Worm (Caenorhabditis elegans) whole organism, L3 larva: ENCODE data around the gene nnt-1.

Experiments
- R02D3.7 ChIP-seq: fragments of 150-350 bp; optimal IDR thresholded peaks from 2 replicates; lab custom pipeline; 2014; ENCODE audit warnings: missing biosample characterization, missing genetic modification characterization
- ZK546.5 ChIP-seq: sonication (generic microtip); optimal IDR thresholded peaks from 2 replicates; lab custom pipeline; 2017; ENCODE audit warnings: missing biosample characterization, missing genetic modification characterization
- aly-2 ChIP-seq: fragments of 150-350 bp; optimal IDR thresholded peaks from 2 replicates; lab custom pipeline; 2014; ENCODE audit warnings: missing biosample characterization, missing genetic modification characterization
- ama-1 ChIP-seq: fragments of 150-350 bp; optimal IDR thresholded peaks from 2 replicates; lab custom pipeline; 2018
- ceh-82 ChIP-seq: fragments of 150-350 bp; optimal IDR thresholded peaks from 2 replicates; lab custom pipeline; 2014; ENCODE audit warnings: missing biosample characterization, missing genetic modification characterization
- egl-5 ChIP-seq: fragments of 150-350 bp; optimal IDR thresholded peaks from 2 replicates; lab custom pipeline; 2017; ENCODE audit warnings: missing biosample characterization, missing genetic modification reagents, missing genetic modification characterization, inconsistent platforms
- elt-1 ChIP-seq: fragments of 150-350 bp; optimal IDR thresholded peaks from 2 replicates; lab custom pipeline; 2014; ENCODE audit warnings: missing biosample characterization, missing genetic modification characterization
- elt-2 ChIP-seq: sonication (generic microtip); optimal IDR thresholded peaks from 2 replicates; lab custom pipeline; 2016; ENCODE audit warnings: missing genetic modification reagents, mild to moderate bottlenecking, missing genetic modification characterization, missing compliant biosample characterization
- elt-3 ChIP-seq, 3 experiments: fragments of 150-350 bp in 1 of 3; sonication (generic microtip) in 2 of 3; optimal IDR thresholded peaks; 2 replicates in 2 of 3; 4 replicates in 1 of 3; lab custom pipeline; 2014 to 2017; ENCODE audit warnings: missing biosample characterization in 3 of 3, missing genetic modification characterization in 3 of 3
- eor-1 ChIP-seq, 2 experiments: fragments of 150-350 bp; optimal IDR thresholded peaks; 2 replicates each; lab custom pipeline; 2014 to 2018; ENCODE audit warnings: missing biosample characterization in 2 of 2, missing genetic modification characterization in 2 of 2
- fkh-10 ChIP-seq: sonication (generic microtip); optimal IDR thresholded peaks from 2 replicates; lab custom pipeline; 2017; ENCODE audit warnings: missing biosample characterization, missing genetic modification reagents, missing genetic modification characterization
- fkh-2 ChIP-seq: fragments of 150-350 bp; optimal IDR thresholded peaks from 2 replicates; lab custom pipeline; 2014; ENCODE audit warnings: missing biosample characterization, missing genetic modification reagents, missing genetic modification characterization
- fos-1 ChIP-seq: fragments of 150-350 bp; optimal IDR thresholded peaks from 2 replicates; lab custom pipeline; 2014; ENCODE audit warnings: missing biosample characterization, missing genetic modification characterization
- hmg-11 ChIP-seq: sonication (generic microtip); optimal IDR thresholded peaks from 2 replicates; lab custom pipeline; 2016; ENCODE audit warnings: missing genetic modification characterization, missing compliant biosample characterization
- jun-1 ChIP-seq: fragments of 150-350 bp; optimal IDR thresholded peaks from 2 replicates; lab custom pipeline; 2014; ENCODE audit warnings: missing biosample characterization, missing genetic modification reagents, missing genetic modification characterization
- lin-39 ChIP-seq: fragments of 150-350 bp; optimal IDR thresholded peaks from 2 replicates; lab custom pipeline; 2018; ENCODE audit warnings: missing biosample characterization, missing genetic modification reagents, missing genetic modification characterization
- lsy-12 ChIP-seq: sonication (generic microtip); optimal IDR thresholded peaks from 2 replicates; lab custom pipeline; 2016; ENCODE audit warnings: mild to moderate bottlenecking, missing genetic modification characterization, missing compliant biosample characterization
- mml-1 ChIP-seq: fragments of 150-350 bp; sonication (generic microtip); optimal IDR thresholded peaks from 3 replicates; lab custom pipeline; 2014; ENCODE audit warnings: missing biosample characterization, missing genetic modification characterization
- nfya-1 ChIP-seq: sonication (generic microtip); optimal IDR thresholded peaks from 2 replicates; lab custom pipeline; 2017; ENCODE audit warnings: missing genetic modification characterization, mild to moderate bottlenecking, missing compliant biosample characterization, antibody characterized with exemption, moderate library complexity; ENCODE audit not compliant: insufficient read depth
- nhr-23 ChIP-seq: fragments of 150-350 bp; optimal IDR thresholded peaks from 2 replicates; lab custom pipeline; 2014; ENCODE audit warnings: missing biosample characterization, missing genetic modification reagents, missing genetic modification characterization
- nhr-237 ChIP-seq: fragments of 150-350 bp; optimal IDR thresholded peaks from 2 replicates; lab custom pipeline; 2014; ENCODE audit warnings: missing biosample characterization, missing genetic modification characterization
- nhr-25 ChIP-seq: sonication (generic microtip); optimal IDR thresholded peaks from 2 replicates; lab custom pipeline; 2017; ENCODE audit warnings: missing biosample characterization, missing genetic modification characterization
- nhr-28 ChIP-seq: fragments of 150-350 bp; optimal IDR thresholded peaks from 2 replicates; lab custom pipeline; 2014; ENCODE audit warnings: missing biosample characterization, missing genetic modification characterization
- nhr-43 ChIP-seq: sonication (generic microtip); optimal IDR thresholded peaks from 2 replicates; lab custom pipeline; 2016; ENCODE audit warnings: mild to moderate bottlenecking, missing genetic modification characterization, missing compliant biosample characterization; ENCODE audit not compliant: poor library complexity, severe bottlenecking
- nhr-76 ChIP-seq: fragments of 150-350 bp; sonication (generic microtip); optimal IDR thresholded peaks from 5 replicates; lab custom pipeline; 2014; ENCODE audit warnings: missing biosample characterization, missing genetic modification characterization
- nhr-77 ChIP-seq: fragments of 150-350 bp; optimal IDR thresholded peaks from 2 replicates; lab custom pipeline; 2014; ENCODE audit warnings: missing biosample characterization, missing genetic modification characterization
- pha-4 ChIP-seq: fragments of 150-350 bp; optimal IDR thresholded peaks from 2 replicates; lab custom pipeline; 2014; ENCODE audit warnings: missing biosample characterization, missing genetic modification reagents, missing genetic modification characterization
- pqm-1 ChIP-seq: fragments of 150-350 bp; optimal IDR thresholded peaks from 2 replicates; lab custom pipeline; 2017; ENCODE audit warnings: missing biosample characterization, missing genetic modification characterization, inconsistent platforms
- sea-2 ChIP-seq: fragments of 150-350 bp; sonication (generic microtip); optimal IDR thresholded peaks from 4 replicates; lab custom pipeline; 2014; ENCODE audit warnings: missing biosample characterization, missing genetic modification reagents, missing genetic modification characterization
- tbx-2 ChIP-seq: sonication (generic microtip); optimal IDR thresholded peaks from 2 replicates; lab custom pipeline; 2016; ENCODE audit warnings: mild to moderate bottlenecking, missing genetic modification characterization, missing compliant biosample characterization
- unc-62 ChIP-seq: fragments of 150-350 bp; sonication (generic microtip); optimal IDR thresholded peaks from 4 replicates; lab custom pipeline; 2014; ENCODE audit warnings: missing biosample characterization, missing genetic modification reagents, missing genetic modification characterization
- zag-1 ChIP-seq: fragments of 150-350 bp; optimal IDR thresholded peaks from 2 replicates; lab custom pipeline; 2014; ENCODE audit warnings: missing biosample characterization, missing genetic modification characterization
- ztf-4 ChIP-seq: fragments of 150-350 bp; optimal IDR thresholded peaks from 2 replicates; lab custom pipeline; 2014; ENCODE audit warnings: missing biosample characterization, missing genetic modification characterization

Gene nnt-1

DNA sequence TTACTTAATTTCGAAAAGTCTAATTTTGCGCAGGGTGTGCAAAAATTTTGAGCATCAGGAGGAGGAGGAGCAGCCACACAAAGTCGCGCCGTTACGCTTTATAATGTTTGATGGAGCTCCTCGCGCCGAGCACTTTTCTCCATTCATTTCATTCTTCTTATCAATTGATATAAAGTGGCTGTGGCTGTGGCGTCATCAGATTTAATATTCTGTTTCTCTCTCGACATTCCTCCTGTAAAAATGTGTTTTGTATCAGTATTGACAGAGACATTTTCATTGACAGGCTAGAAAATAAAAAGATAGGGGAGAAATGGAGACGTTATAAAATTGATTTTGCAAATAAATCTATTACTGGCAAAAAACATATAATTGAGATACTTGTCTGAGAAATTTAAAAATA is 7.2 kb downstream of the nnt-1 start:
- TF ChIP-seq nhr-77 (tag; lab: Kevin White, UChicago) (no peak), fos-1 (tag; lab: Kevin White, UChicago) (no peak), elt-2 (peak; percentile 80), nfya-1 (tag; lab: Kevin White, UChicago) (peak; percentile 1), eor-1 (tag; optimal IDR thresholded peaks at IDR 0.05; lab: Kevin White, UChicago) (no peak), mml-1 (tag; lab: Kevin White, UChicago) (no peak), nhr-23 (no peak), pqm-1 (peak; percentile 53), pha-4 (tag; lab: Kevin White, UChicago) (peak; percentile 25), elt-1 (tag; lab: Kevin White, UChicago) (no peak)

ce11 chrX:6134423-6134822 is 12.3 kb downstream of the nnt-1 start:
- TF ChIP-seq lin-39 (tag; lab: Kevin White, UChicago) (no peak), nhr-43 (tag; lab: Kevin White, UChicago) (no peak), nhr-237 (tag; lab: Kevin White, UChicago) (no peak), ztf-4 (tag; lab: Kevin White, UChicago) (no peak), egl-5 (tag; lab: Kevin White, UChicago) (no peak), tbx-2 (tag; lab: Kevin White, UChicago) (peak; percentile 30), nfya-1 (tag; lab: Kevin White, UChicago) (peak; percentile 47), sea-2 (GFP tag; lab: Kevin White, UChicago) (no peak), R02D3.7 (tag; lab: Kevin White, UChicago) (no peak), zag-1 (tag; lab: Kevin White, UChicago) (no peak), nhr-25 (tag; lab: Kevin White, UChicago) (no peak), hmg-11 (tag; lab: Kevin White, UChicago) (peak; percentile 55), nhr-76 (tag; lab: Kevin White, UChicago) (no peak), ama-1 (lab: Kevin White, UChicago) (no peak), fkh-10 (GFP tag; lab: Kevin White, UChicago) (no peak), unc-62 (peak; percentile 43), pqm-1 (no peak), jun-1 (tag; lab: Kevin White, UChicago) (no peak), aly-2 (tag; lab: Kevin White, UChicago) (no peak), elt-3 (tag; optimal IDR thresholded peaks at IDR 0.05; lab: Kevin White, UChicago) (no peak)

DNA sequence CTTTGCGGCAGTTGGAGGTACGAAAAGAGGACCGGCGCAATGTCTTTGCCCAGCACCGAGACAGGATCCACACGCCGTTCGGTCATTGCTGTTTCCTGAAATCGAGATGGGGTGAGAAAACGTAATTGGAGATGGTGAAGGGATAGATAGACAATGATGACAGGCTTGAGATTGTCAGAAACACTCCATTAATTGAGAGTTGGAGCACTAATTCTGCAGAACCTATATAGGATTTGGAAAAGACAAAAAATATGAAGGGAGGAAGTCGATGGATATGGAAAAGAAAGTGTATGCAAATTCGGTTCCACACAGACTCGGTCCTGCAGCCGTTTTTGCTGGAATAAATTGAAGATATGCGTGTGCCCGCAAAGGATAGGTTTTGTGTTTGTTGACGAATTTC is 16.1 kb downstream of the nnt-1 start, which contains the start of gene Y72A10A.1:
TSS of gene Y72A10A.1 (minus strand) at position 101 of the 400 bp plus-strand sequence.
- TF ChIP-seq ZK546.5 (tag; lab: Kevin White, UChicago) (no peak), elt-1 (tag; lab: Kevin White, UChicago) (no peak), ztf-4 (tag; lab: Kevin White, UChicago) (no peak), ceh-82 (tag; lab: Kevin White, UChicago) (no peak), unc-62 (no peak), nhr-43 (tag; lab: Kevin White, UChicago) (no peak), nhr-28 (tag; lab: Kevin White, UChicago) (no peak), nhr-237 (tag; lab: Kevin White, UChicago) (no peak), pha-4 (tag; lab: Kevin White, UChicago) (no peak), nhr-23 (no peak), mml-1 (tag; lab: Kevin White, UChicago) (no peak)
- TF ChIP-seq, all 47 proteins: peak for 0

ce11 chrX:6145921-6146320 is 23.8 kb downstream of the nnt-1 start:
- TF ChIP-seq lin-39 (tag; lab: Kevin White, UChicago) (peak; percentile 63), pha-4 (tag; lab: Kevin White, UChicago) (no peak)

DNA sequence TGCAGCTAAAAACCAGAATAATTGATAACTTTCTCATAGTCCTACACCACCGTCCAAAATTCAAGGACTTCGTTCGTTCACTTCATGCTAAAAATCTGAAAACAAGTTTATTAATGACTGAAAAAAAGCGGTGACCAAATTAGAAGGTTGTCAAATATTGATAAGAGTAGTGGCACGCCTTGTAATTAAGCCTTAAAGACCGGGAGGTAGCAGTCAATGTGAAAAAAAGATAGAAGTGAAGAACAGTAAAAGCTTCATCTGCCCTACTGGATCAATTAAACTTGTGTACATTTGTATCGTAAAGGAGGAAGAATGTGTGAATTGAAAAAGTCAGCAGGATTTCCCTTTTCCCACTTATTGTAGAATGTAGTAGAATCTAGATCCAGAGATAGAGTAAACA is 28.3 kb downstream of the nnt-1 start, which contains the start of gene tag-275:
TSS of gene tag-275 (minus strand) at position 101 of the 400 bp plus-strand sequence.
- TF ChIP-seq lsy-12 (tag; lab: Kevin White, UChicago), result no peak
- no peak for TF ChIP-seq egl-5 (tag; lab: Kevin White, UChicago)
- TF ChIP-seq fkh-2, result no peak
- TF ChIP-seq eor-1 (tag; optimal IDR thresholded peaks at IDR 0.05; lab: Kevin White, UChicago), result no peak
- no peak for TF ChIP-seq fos-1 (tag; lab: Kevin White, UChicago)
- no peak for TF ChIP-seq nhr-77 (tag; lab: Kevin White, UChicago)
- no peak for TF ChIP-seq R02D3.7 (tag; lab: Kevin White, UChicago)
